Worm (Caenorhabditis elegans): Measurements from ENCODE around the gene C27F2.9.

Gene C27F2.9

DNA sequence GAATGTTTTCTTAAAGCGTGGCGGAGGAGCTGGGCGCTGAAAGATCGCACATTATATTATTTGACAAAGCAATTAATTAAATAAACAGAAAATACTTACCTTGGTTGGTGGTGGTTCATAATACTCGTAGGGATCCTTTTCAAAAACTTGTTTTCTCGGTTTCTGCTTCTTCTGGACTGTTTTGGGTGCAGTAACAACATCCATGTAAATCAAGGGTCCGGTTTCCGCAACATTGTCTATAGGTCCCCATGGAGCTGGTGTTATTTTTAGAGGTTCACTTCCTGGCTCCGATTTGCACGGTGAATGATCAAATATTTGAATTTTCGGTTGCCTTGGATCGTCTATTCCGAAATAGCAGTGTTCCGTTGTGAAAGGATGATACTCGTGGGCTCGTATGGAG is 38.7 kb downstream of the C27F2.9 start:
- TF ChIP-seq ama-1 (optimal IDR thresholded peaks at IDR 0.05) (no peak), skn-1 (tag; optimal IDR thresholded peaks at IDR 0.05) (no peak), F13H6.1 (tag; optimal IDR thresholded peaks at IDR 0.05) (no peak), C34F6.9 (tag; optimal IDR thresholded peaks at IDR 0.05) (no peak), Y55F3AM.14 (GFP tag; optimal IDR thresholded peaks at IDR 0.05) (no peak), ztf-1 (GFP tag; conservative IDR thresholded peaks at IDR 0.05) (no peak), unc-55 (GFP tag; optimal IDR thresholded peaks at IDR 0.05) (no peak), nhr-25 (tag; optimal IDR thresholded peaks at IDR 0.05) (no peak), nhr-6 (tag; optimal IDR thresholded peaks at IDR 0.05) (no peak), aly-2 (tag; optimal IDR thresholded peaks at IDR 0.05) (no peak), nhr-23 (tag; optimal IDR thresholded peaks at IDR 0.05) (no peak), nhr-129 (tag; optimal IDR thresholded peaks at IDR 0.05) (no peak), elt-1 (tag; optimal IDR thresholded peaks at IDR 0.05) (no peak), lin-11 (tag; optimal IDR thresholded peaks at IDR 0.05) (no peak), peb-1 (tag; optimal IDR thresholded peaks at IDR 0.05) (no peak), ztf-4 (tag; optimal IDR thresholded peaks at IDR 0.05) (no peak), mbf-1 (tag; optimal IDR thresholded peaks at IDR 0.05) (no peak)

DNA sequence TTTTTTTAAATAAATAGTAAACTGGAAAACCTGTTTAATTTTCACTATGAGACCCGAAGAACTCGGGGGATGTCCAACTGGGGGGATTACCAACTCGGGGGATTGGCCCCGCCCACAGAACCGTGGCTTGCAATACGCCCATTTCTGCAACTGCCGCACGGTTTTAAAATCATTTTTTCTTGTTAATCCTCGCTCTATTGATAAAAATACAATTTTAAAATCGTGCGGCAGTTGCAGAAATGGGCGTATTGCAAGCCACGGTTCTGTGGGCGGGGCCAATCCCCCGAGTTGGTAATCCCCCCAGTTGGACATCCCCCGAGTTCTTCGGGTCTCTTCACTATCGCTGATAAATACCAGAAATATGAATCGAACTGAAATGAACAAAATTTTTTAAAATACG is 40.8 kb downstream of the C27F2.9 start, which contains the start of gene mmab-1:
TSS of gene mmab-1 (minus strand) at position 95 of the 400 bp plus-strand sequence.
- TF ChIP-seq gmeb-1 (tag; optimal IDR thresholded peaks at IDR 0.05) (peak; percentile 23), F13H6.1 (tag; optimal IDR thresholded peaks at IDR 0.05) (peak; percentile 1), lin-11 (tag; optimal IDR thresholded peaks at IDR 0.05) (peak; percentile 57), lsy-2 (tag; optimal IDR thresholded peaks at IDR 0.05) (peak in 1 of 2 experiments; percentile 46), nhr-25 (tag; optimal IDR thresholded peaks at IDR 0.05) (peak; percentile 20), sma-3 (GFP tag; optimal IDR thresholded peaks at IDR 0.05) (peak; percentile 69)

DNA sequence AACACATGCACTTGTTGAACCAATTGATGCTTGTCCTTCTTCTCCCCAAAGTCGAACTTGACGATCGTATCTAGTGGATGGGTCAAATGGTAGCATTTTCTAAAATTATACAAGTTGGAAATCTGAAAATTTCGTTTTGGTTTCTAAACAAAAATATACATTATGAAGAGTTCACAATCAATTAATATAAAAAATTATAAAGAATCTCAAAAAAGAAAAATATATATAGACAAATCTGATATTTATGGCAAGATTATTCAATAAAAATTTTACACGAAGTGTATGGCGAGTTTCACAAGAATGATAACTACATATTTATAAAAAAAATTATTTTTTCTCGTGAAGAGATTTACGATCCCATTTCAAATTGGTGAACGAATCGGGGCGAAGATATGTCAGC is 42.6 kb downstream of the C27F2.9 start, which contains the start of gene ula-1:
TSS of gene ula-1 (minus strand) at position 101 of the 400 bp plus-strand sequence.
- TF ChIP-seq R02D3.7 (tag; optimal IDR thresholded peaks at IDR 0.05) (no peak), nhr-129 (tag; optimal IDR thresholded peaks at IDR 0.05) (no peak), elt-1 (tag; optimal IDR thresholded peaks at IDR 0.05) (no peak), alr-1 (tag; optimal IDR thresholded peaks at IDR 0.05) (no peak), C34F6.9 (tag; optimal IDR thresholded peaks at IDR 0.05) (no peak), snpc-4 (tag; optimal IDR thresholded peaks at IDR 0.05) (no peak), nhr-21 (tag; optimal IDR thresholded peaks at IDR 0.05) (no peak), nhr-11 (tag; optimal IDR thresholded peaks at IDR 0.05) (no peak), ZK546.5 (tag; optimal IDR thresholded peaks at IDR 0.05) (no peak)

DNA sequence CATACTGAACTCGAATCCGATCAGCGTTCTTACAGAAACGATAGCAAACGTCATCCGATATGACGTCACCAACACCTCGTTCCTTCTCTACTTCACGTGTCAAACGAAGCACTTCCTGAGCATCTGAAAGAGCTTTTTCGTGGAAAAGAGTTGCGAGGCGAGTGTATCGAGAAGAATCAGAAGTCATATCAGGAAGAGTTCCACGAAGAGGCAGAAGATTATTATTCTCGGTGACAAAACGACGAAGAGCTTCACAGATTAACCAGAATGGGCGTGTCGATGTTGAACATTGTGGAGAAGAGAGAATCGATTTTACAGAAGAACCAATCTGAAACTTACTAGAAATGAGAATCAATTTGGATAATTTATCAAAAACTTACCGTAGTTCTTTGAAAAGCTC is 43.9 kb downstream of the C27F2.9 start:
- TF ChIP-seq zag-1 (tag; optimal IDR thresholded peaks at IDR 0.05): no peak
- TF ChIP-seq nhr-10 (tag; optimal IDR thresholded peaks at IDR 0.05): no peak
- TF ChIP-seq unc-62 (GFP tag; optimal IDR thresholded peaks at IDR 0.05): no peak
- no peak for TF ChIP-seq lin-11 (tag; optimal IDR thresholded peaks at IDR 0.05)
- no peak for TF ChIP-seq nhr-12 (tag; optimal IDR thresholded peaks at IDR 0.05)
- no peak for TF ChIP-seq dmd-4 (tag; optimal IDR thresholded peaks at IDR 0.05)
- no peak for TF ChIP-seq elt-1 (tag; optimal IDR thresholded peaks at IDR 0.05)
- TF ChIP-seq ztf-4 (tag; optimal IDR thresholded peaks at IDR 0.05): no peak
- no peak for TF ChIP-seq peb-1 (tag; optimal IDR thresholded peaks at IDR 0.05)
- no peak for TF ChIP-seq unc-55 (GFP tag; optimal IDR thresholded peaks at IDR 0.05)
- no peak for TF ChIP-seq sem-4 (tag; optimal IDR thresholded peaks at IDR 0.05)
- no peak for TF ChIP-seq nhr-25 (tag; optimal IDR thresholded peaks at IDR 0.05)
- no peak for TF ChIP-seq elt-3 (tag; optimal IDR thresholded peaks at IDR 0.05)

DNA sequence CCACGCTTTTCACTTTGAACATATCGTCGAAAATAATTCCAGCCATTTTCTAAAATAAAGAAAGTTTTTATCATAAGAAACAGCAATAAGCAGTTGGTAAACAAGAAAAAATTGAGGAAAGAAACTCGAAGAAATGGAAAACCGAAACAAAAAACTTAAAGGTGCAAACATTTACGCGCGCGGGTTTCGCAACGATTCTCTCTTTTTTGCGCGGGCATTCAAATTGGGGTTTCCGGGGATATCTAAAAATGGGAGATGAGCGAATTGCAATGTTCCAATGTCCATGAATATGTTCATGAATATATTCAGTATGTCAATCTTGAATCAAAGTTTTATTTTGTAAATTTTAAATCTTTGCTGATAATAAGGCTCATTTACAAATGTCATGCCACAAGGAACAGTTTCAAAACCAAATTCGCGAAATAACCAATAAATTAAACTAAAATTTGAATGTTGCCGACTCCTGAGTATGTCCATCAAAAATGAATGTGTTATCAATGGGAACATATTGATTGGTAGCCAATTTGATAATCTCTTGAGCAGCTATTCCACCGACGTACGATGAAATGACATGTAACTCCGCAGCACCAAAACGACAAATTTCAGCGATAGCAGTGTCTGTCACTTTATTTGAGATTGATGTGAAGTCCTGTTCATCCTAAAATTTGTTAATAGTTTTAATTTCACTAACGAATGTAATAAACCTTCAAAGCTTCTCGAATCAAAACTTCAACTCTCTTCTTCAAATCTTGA is 44.7 kb downstream of the C27F2.9 start, which contains the start of gene rpb-8:
TSS of gene rpb-8 (minus strand) at position 49 of the 753 bp plus-strand sequence.
- TF ChIP-seq nhr-12 (tag; optimal IDR thresholded peaks at IDR 0.05): no peak
- no peak for TF ChIP-seq ZK546.5 (tag; optimal IDR thresholded peaks at IDR 0.05)
- TF ChIP-seq snpc-4 (tag; optimal IDR thresholded peaks at IDR 0.05): peak; percentile 13
- no peak for TF ChIP-seq elt-1 (tag; optimal IDR thresholded peaks at IDR 0.05)
- TF ChIP-seq nhr-10 (tag; optimal IDR thresholded peaks at IDR 0.05): no peak
- peak; percentile 55 for TF ChIP-seq nhr-129 (tag; optimal IDR thresholded peaks at IDR 0.05)
- no peak for TF ChIP-seq mbf-1 (tag; optimal IDR thresholded peaks at IDR 0.05)
- TF ChIP-seq peb-1 (tag; optimal IDR thresholded peaks at IDR 0.05): no peak
- TF ChIP-seq ztf-1 (GFP tag; conservative IDR thresholded peaks at IDR 0.05): no peak
- TF ChIP-seq zag-1 (tag; optimal IDR thresholded peaks at IDR 0.05): no peak
- TF ChIP-seq mdl-1 (tag; optimal IDR thresholded peaks at IDR 0.05): no peak
- TF ChIP-seq aly-2 (tag; optimal IDR thresholded peaks at IDR 0.05): no peak
- no peak for TF ChIP-seq nhr-6 (tag; optimal IDR thresholded peaks at IDR 0.05)
- peak; percentile 29 for TF ChIP-seq fos-1 (tag; optimal IDR thresholded peaks at IDR 0.05)
- TF ChIP-seq ceh-16 (tag; optimal IDR thresholded peaks at IDR 0.05): no peak
- TF ChIP-seq F13H6.1 (tag; optimal IDR thresholded peaks at IDR 0.05): peak; percentile 29
- no peak for TF ChIP-seq unc-62 (GFP tag; optimal IDR thresholded peaks at IDR 0.05)
- TF ChIP-seq nhr-77 (tag; optimal IDR thresholded peaks at IDR 0.05): no peak
- TF ChIP-seq skn-1 (tag; optimal IDR thresholded peaks at IDR 0.05): no peak
- TF ChIP-seq nhr-237 (tag; optimal IDR thresholded peaks at IDR 0.05): no peak
- peak; percentile 1 for TF ChIP-seq lin-11 (tag; optimal IDR thresholded peaks at IDR 0.05)
- TF ChIP-seq lsy-2 (tag; optimal IDR thresholded peaks at IDR 0.05): peak; percentile 14 to 75
- TF ChIP-seq sem-4 (tag; optimal IDR thresholded peaks at IDR 0.05): no peak
- no peak for TF ChIP-seq R02D3.7 (tag; optimal IDR thresholded peaks at IDR 0.05)
- peak; percentile 46 for TF ChIP-seq lin-13 (GFP tag; optimal IDR thresholded peaks at IDR 0.05)
- no peak for TF ChIP-seq nhr-23 (tag; optimal IDR thresholded peaks at IDR 0.05)
- no peak for TF ChIP-seq Y55F3AM.14 (GFP tag; optimal IDR thresholded peaks at IDR 0.05)
- TF ChIP-seq lin-39 (tag; optimal IDR thresholded peaks at IDR 0.05): no peak
- TF ChIP-seq nhr-11 (tag; optimal IDR thresholded peaks at IDR 0.05): no peak
- no peak for TF ChIP-seq ceh-82 (tag; optimal IDR thresholded peaks at IDR 0.05)
- TF ChIP-seq unc-55 (GFP tag; optimal IDR thresholded peaks at IDR 0.05): peak; percentile 90
